Fruit fly (Drosophila melanogaster) whole organism, prepupa: ENCODE measurements around the gene Gmd.

Source experiments
- Blimp-1 ChIP-seq: fragments of 200-800 bp; sonication (Bioruptor generic); optimal IDR thresholded peaks from 3 replicates; lab custom pipeline; 2017; ENCODE audit warnings: missing biosample characterization, missing genetic modification characterization, mild to moderate bottlenecking, moderate library complexity, missing genetic modification reagents
- CG10631 ChIP-seq: fragments of 200-800 bp; sonication (Bioruptor generic); optimal IDR thresholded peaks from 2 replicates; lab custom pipeline; 2016; ENCODE audit warnings: missing biosample characterization, missing genetic modification characterization
- CG10669 ChIP-seq: fragments of 200-800 bp; sonication (Bioruptor generic); optimal IDR thresholded peaks from 3 replicates; lab custom pipeline; 2018; ENCODE audit warnings: missing biosample characterization, mild to moderate bottlenecking, missing genetic modification characterization, moderate library complexity
- CG11294 ChIP-seq: fragments of 200-800 bp; sonication (Bioruptor generic); IDR thresholded peaks from 2 replicates; pipeline ENCODE4 v1.3.6; 2022; ENCODE audit warnings: missing biosample characterization, missing genetic modification characterization
- CG11902 ChIP-seq: fragments of 200-800 bp; sonication (Bioruptor generic); optimal IDR thresholded peaks from 3 replicates; lab custom pipeline; 2016; ENCODE audit warnings: missing biosample characterization, missing genetic modification characterization
- CG15336 ChIP-seq: fragments of 200-800 bp; sonication (Bioruptor generic); IDR thresholded peaks from 2 replicates; pipeline ENCODE4 v1.3.6; 2022; ENCODE audit warnings: missing biosample characterization, missing genetic modification characterization
- CG16779 ChIP-seq: fragments of 200-800 bp; sonication (Bioruptor generic); optimal IDR thresholded peaks from 3 replicates; lab custom pipeline; 2017; ENCODE audit warnings: missing biosample characterization, mild to moderate bottlenecking, missing genetic modification characterization
- CG3032 ChIP-seq: fragments of 200-800 bp; optimal IDR thresholded peaks from 2 replicates; lab custom pipeline; 2019; ENCODE audit warnings: missing biosample characterization, mild to moderate bottlenecking, missing genetic modification characterization, moderate library complexity
- CG32006 ChIP-seq: fragments of 200-800 bp; sonication (Bioruptor generic); optimal IDR thresholded peaks from 3 replicates; lab custom pipeline; 2017; ENCODE audit warnings: missing biosample characterization, mild to moderate bottlenecking, missing genetic modification characterization
- CG34406 ChIP-seq: fragments of 200-800 bp; sonication (Bioruptor generic); optimal IDR thresholded peaks from 3 replicates; lab custom pipeline; 2016; ENCODE audit warnings: missing biosample characterization, missing genetic modification characterization
- CG3919 ChIP-seq: fragments of 200-800 bp; sonication (Bioruptor generic); optimal IDR thresholded peaks from 3 replicates; lab custom pipeline; 2016; ENCODE audit warnings: missing biosample characterization, missing genetic modification characterization
- CG6163 ChIP-seq: fragments of 200-800 bp; sonication (Bioruptor generic); IDR thresholded peaks from 3 replicates; pipeline ENCODE4 v1.3.6; 2022; ENCODE audit warnings: missing biosample characterization, missing genetic modification characterization
- CG6792 ChIP-seq: fragments of 200-800 bp; sonication (Bioruptor generic); optimal IDR thresholded peaks from 3 replicates; lab custom pipeline; 2016; ENCODE audit warnings: missing biosample characterization, missing genetic modification characterization
- CG6808 ChIP-seq: fragments of 200-800 bp; sonication (Bioruptor generic); optimal IDR thresholded peaks from 3 replicates; lab custom pipeline; 2017; ENCODE audit warnings: missing biosample characterization, missing genetic modification characterization, mild to moderate bottlenecking, moderate library complexity, missing genetic modification reagents
- CG6854 ChIP-seq: fragments of 200-800 bp; sonication (Bioruptor generic); optimal IDR thresholded peaks from 2 replicates; lab custom pipeline; 2017; ENCODE audit warnings: missing biosample characterization, mild to moderate bottlenecking, missing genetic modification characterization
- CG7368 ChIP-seq: fragments of 200-800 bp; sonication (Bioruptor generic); optimal IDR thresholded peaks from 3 replicates; lab custom pipeline; 2016; ENCODE audit warnings: missing biosample characterization, missing genetic modification characterization
- CG8119 ChIP-seq: fragments of 200-800 bp; sonication (Bioruptor generic); IDR thresholded peaks from 3 replicates; pipeline ENCODE4 v1.3.6; 2022; ENCODE audit warnings: missing biosample characterization, missing genetic modification characterization
- CG8632 ChIP-seq: fragments of 200-800 bp; sonication (Bioruptor generic); optimal IDR thresholded peaks from 3 replicates; lab custom pipeline; 2016; ENCODE audit warnings: missing biosample characterization, missing genetic modification characterization
- CG9139 ChIP-seq: fragments of 200-800 bp; sonication (Bioruptor generic); optimal IDR thresholded peaks from 3 replicates; lab custom pipeline; 2017; ENCODE audit warnings: missing biosample characterization, mild to moderate bottlenecking, missing genetic modification characterization
- Eip78C ChIP-seq: fragments of 200-800 bp; sonication (Bioruptor generic); peaks from one replicate; lab custom pipeline; 2016; ENCODE audit warnings: missing biosample characterization, missing genetic modification characterization
- Eip93F ChIP-seq: fragments of 200-800 bp; sonication (Bioruptor generic); optimal IDR thresholded peaks from 2 replicates; lab custom pipeline; 2016; ENCODE audit warnings: missing biosample characterization, mild to moderate bottlenecking, missing genetic modification characterization
- Ets21C ChIP-seq: fragments of 200-800 bp; sonication (Bioruptor generic); optimal IDR thresholded peaks from 3 replicates; lab custom pipeline; 2016; ENCODE audit warnings: missing biosample characterization, missing genetic modification characterization
- Gug ChIP-seq: fragments of 200-800 bp; sonication (Bioruptor generic); IDR thresholded peaks from 2 replicates; pipeline ENCODE4 v1.3.6; 2022; ENCODE audit warnings: missing biosample characterization, missing genetic modification characterization
- Hr38 ChIP-seq: sonication (Bioruptor generic); optimal IDR thresholded peaks from 2 replicates; lab custom pipeline; 2016; ENCODE audit warnings: missing biosample characterization, missing genetic modification characterization
- Hr39 ChIP-seq: fragments of 200-800 bp; sonication (Bioruptor generic); optimal IDR thresholded peaks from 2 replicates; lab custom pipeline; 2016; ENCODE audit warnings: missing biosample characterization, missing genetic modification characterization
- Hr4 ChIP-seq: fragments of 200-800 bp; sonication (Bioruptor generic); optimal IDR thresholded peaks from 3 replicates; lab custom pipeline; 2016; ENCODE audit warnings: missing biosample characterization, missing genetic modification characterization
- Lpt ChIP-seq: fragments of 200-800 bp; sonication (Bioruptor generic); optimal IDR thresholded peaks from 3 replicates; lab custom pipeline; 2016; ENCODE audit warnings: missing biosample characterization, missing genetic modification characterization
- OdsH ChIP-seq: fragments of 200-800 bp; sonication (Bioruptor generic); optimal IDR thresholded peaks from 3 replicates; lab custom pipeline; 2016; ENCODE audit warnings: missing biosample characterization, missing genetic modification characterization
- Sox102F ChIP-seq: fragments of 200-800 bp; sonication (Bioruptor generic); optimal IDR thresholded peaks from 2 replicates; lab custom pipeline; 2016; ENCODE audit warnings: missing biosample characterization, mild to moderate bottlenecking, missing genetic modification characterization
- Sox14 ChIP-seq: fragments of 200-800 bp; sonication (Bioruptor generic); optimal IDR thresholded peaks from 3 replicates; lab custom pipeline; 2016; ENCODE audit warnings: missing biosample characterization, missing genetic modification characterization
- acj6 ChIP-seq: fragments of 200-800 bp; sonication (Bioruptor generic); optimal IDR thresholded peaks from 3 replicates; lab custom pipeline; 2016; ENCODE audit warnings: missing biosample characterization, missing genetic modification characterization
- cyc ChIP-seq: fragments of 200-800 bp; sonication (Bioruptor generic); optimal IDR thresholded peaks from 3 replicates; lab custom pipeline; 2016; ENCODE audit warnings: missing biosample characterization, missing genetic modification characterization
- dac ChIP-seq: fragments of 200-800 bp; sonication (Bioruptor generic); optimal IDR thresholded peaks from 2 replicates; lab custom pipeline; 2017; ENCODE audit warnings: missing biosample characterization, mild to moderate bottlenecking, missing genetic modification characterization
- dsx ChIP-seq: fragments of 200-800 bp; optimal IDR thresholded peaks from 3 replicates; lab custom pipeline; 2019; ENCODE audit warnings: missing biosample characterization, mild to moderate bottlenecking, missing genetic modification characterization, moderate library complexity; ENCODE audit not compliant: poor library complexity, severe bottlenecking
- eg ChIP-seq: fragments of 200-800 bp; sonication (Bioruptor generic); IDR thresholded peaks from 3 replicates; pipeline ENCODE4 v1.3.6; 2022; ENCODE audit warnings: missing biosample characterization, missing genetic modification characterization
- esn ChIP-seq: fragments of 200-800 bp; sonication (Bioruptor generic); optimal IDR thresholded peaks from 2 replicates; lab custom pipeline; 2016; ENCODE audit warnings: missing biosample characterization, mild to moderate bottlenecking, missing genetic modification characterization, moderate library complexity
- fkh ChIP-seq: fragments of 200-800 bp; sonication (Bioruptor generic); optimal IDR thresholded peaks from 3 replicates; lab custom pipeline; 2017; ENCODE audit warnings: missing biosample characterization, mild to moderate bottlenecking, missing genetic modification characterization, moderate library complexity
- lz ChIP-seq: fragments of 200-800 bp; sonication (Bioruptor generic); optimal IDR thresholded peaks from 3 replicates; lab custom pipeline; 2016; ENCODE audit warnings: missing biosample characterization, missing genetic modification characterization
- net ChIP-seq: fragments of 200-800 bp; sonication (Bioruptor generic); optimal IDR thresholded peaks from 3 replicates; lab custom pipeline; 2016; ENCODE audit warnings: missing biosample characterization, missing genetic modification characterization
- pdm3 ChIP-seq: fragments of 200-800 bp; sonication (Bioruptor generic); optimal IDR thresholded peaks from 3 replicates; lab custom pipeline; 2016; ENCODE audit warnings: missing biosample characterization, missing genetic modification characterization
- salr ChIP-seq, 2 experiments: fragments of 200-800 bp; sonication (Bioruptor generic); optimal IDR thresholded peaks; 3 replicates each; lab custom pipeline; 2016 to 2018; ENCODE audit warnings: missing biosample characterization in 2 of 2, missing genetic modification characterization in 2 of 2, mild to moderate bottlenecking in 1 of 2
- spab ChIP-seq: fragments of 200-800 bp; sonication (Bioruptor generic); optimal IDR thresholded peaks from 2 replicates; lab custom pipeline; 2017; ENCODE audit warnings: missing biosample characterization, mild to moderate bottlenecking, missing genetic modification characterization, missing genetic modification reagents
- ss ChIP-seq, 2 experiments: fragments of 200-800 bp; sonication (Bioruptor generic); optimal IDR thresholded peaks; 2 replicates in 1 of 2; 3 replicates in 1 of 2; lab custom pipeline; 2017 to 2018; ENCODE audit warnings: mild to moderate bottlenecking in 2 of 2, missing biosample characterization in 2 of 2, missing genetic modification characterization in 2 of 2, moderate library complexity in 1 of 2
- svp ChIP-seq: fragments of 200-800 bp; sonication (Bioruptor generic); peaks from one replicate; lab custom pipeline; 2016; ENCODE audit warnings: missing biosample characterization, missing genetic modification characterization
- vri ChIP-seq: fragments of 200-800 bp; sonication (Bioruptor generic); optimal IDR thresholded peaks from 3 replicates; lab custom pipeline; 2016; ENCODE audit warnings: missing biosample characterization, mild to moderate bottlenecking, missing genetic modification characterization

Gene Gmd

DNA sequence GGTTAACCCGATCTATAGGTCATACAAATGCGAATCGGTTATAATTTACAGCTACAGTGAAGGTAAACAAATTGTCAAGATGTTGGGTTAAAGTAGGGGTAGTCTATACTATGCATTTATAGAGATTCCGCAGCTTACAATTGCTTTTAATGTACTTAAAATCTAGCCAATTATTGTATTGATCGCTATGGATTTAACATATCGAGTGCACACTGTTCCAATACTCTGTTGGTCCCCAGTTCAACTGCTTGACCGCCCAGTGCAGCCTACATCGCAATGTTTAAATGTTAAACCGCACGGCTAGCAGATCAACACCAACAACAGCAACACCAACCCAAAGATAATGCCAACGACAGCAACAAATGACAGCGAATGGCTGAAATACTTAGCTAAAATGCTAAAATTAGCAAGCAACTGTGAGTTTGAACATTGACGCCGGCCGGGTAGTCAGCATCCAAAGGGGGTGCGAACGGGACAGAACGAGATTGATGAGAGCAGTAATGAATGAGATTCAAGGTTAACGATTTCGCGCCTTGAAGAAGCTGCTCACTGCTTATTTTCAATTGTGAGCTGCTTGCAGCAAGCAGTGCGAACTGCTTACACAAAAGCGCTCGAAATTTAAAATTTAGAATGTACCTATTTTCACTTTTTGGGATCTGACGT lies 24.2 kb upstream of the Gmd start:
- TF ChIP-seq CG15336 (GFP tag; lab: Robert Waterston, UW), result peak; percentile 7; the same call in 1 of the 2 replicates
- TF ChIP-seq esn (GFP tag; lab: Kevin White, UChicago), result no peak
- TF ChIP-seq CG6854 (GFP tag; lab: Kevin White, UChicago), result no peak
- peak; percentile 9 for TF ChIP-seq OdsH (GFP tag; lab: Kevin White, UChicago)
- TF ChIP-seq eg (GFP tag; lab: Robert Waterston, UW), result peak; percentile 73
- peak; percentile 62 for TF ChIP-seq CG11294 (GFP tag; lab: Robert Waterston, UW)
- peak; percentile 57 for TF ChIP-seq dsx (GFP tag; lab: Kevin White, UChicago)
- no peak for TF ChIP-seq CG9139 (GFP tag; lab: Kevin White, UChicago)
- TF ChIP-seq salr (GFP tag; optimal IDR thresholded peaks at IDR 0.05; lab: Kevin White, UChicago), result peak in 1 of 2 experiments; percentile 23
- TF ChIP-seq Hr4 (GFP tag; lab: Kevin White, UChicago), result peak; percentile 2
- TF ChIP-seq Eip78C (GFP tag; lab: Kevin White, UChicago), result no peak
- TF ChIP-seq Gug (GFP tag; lab: Robert Waterston, UW), result peak; percentile 49; the same call in 1 of the 2 replicates
- peak; percentile 2 for TF ChIP-seq svp
- no peak for TF ChIP-seq CG8632 (GFP tag; lab: Kevin White, UChicago)
- peak; percentile 65 for TF ChIP-seq CG6163 (GFP tag; lab: Robert Waterston, UW)
- no peak for TF ChIP-seq CG32006

DNA sequence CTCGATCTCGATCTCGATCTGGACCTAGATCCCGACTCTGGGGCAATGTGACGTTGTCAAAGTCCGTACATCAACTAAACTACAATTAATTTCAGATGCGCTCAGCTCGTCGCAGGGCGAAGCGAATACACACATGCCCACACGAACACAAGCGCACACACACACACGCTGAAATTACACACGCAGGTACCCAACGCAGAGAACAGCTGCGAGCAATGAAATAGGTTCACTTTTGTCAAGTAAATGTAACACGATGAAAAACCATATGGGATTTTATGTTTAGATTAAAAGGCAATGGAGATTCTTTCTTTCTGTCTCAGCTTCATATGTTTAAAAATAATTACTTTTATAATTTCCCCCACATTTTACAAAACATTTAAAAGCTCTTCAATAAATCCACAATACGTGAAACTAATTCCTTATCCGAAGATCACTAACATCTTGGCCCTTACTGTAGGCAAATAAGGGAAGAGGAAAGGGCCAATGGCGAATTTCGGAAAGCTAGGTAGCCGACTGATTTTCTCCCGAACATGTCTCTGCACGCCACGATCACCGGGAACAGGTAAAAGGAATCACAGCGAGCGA lies 23.6 kb upstream of the Gmd start:
- TF ChIP-seq esn (GFP tag; lab: Kevin White, UChicago) (peak; percentile 94), cyc (GFP tag; lab: Kevin White, UChicago) (peak; percentile 75), CG9139 (GFP tag; lab: Kevin White, UChicago) (peak; percentile 77), Hr38 (GFP tag; lab: Kevin White, UChicago) (no peak), Sox14 (GFP tag; lab: Kevin White, UChicago) (peak; percentile 85), CG32006 (peak; percentile 70), CG7368 (GFP tag; lab: Kevin White, UChicago) (peak; percentile 73), dsx (GFP tag; lab: Kevin White, UChicago) (peak; percentile 83), CG6808 (peak; percentile 91), CG3032 (peak; percentile 88), net (GFP tag; lab: Kevin White, UChicago) (peak; percentile 74), Sox102F (GFP tag; lab: Kevin White, UChicago) (peak; percentile 86), CG6854 (GFP tag; lab: Kevin White, UChicago) (peak; percentile 79), Eip93F (GFP tag; lab: Kevin White, UChicago) (peak; percentile 63), Ets21C (peak; percentile 80), lz (GFP tag; lab: Kevin White, UChicago) (peak; percentile 92), eg (GFP tag; lab: Robert Waterston, UW) (peak; percentile 69), Lpt (GFP tag; lab: Kevin White, UChicago) (peak; percentile 46), fkh (GFP tag; lab: Kevin White, UChicago) (peak; percentile 69), vri (peak; percentile 88), CG10631 (GFP tag; lab: Kevin White, UChicago) (peak; percentile 78), Blimp-1 (GFP tag; lab: Kevin White, UChicago) (peak; percentile 57), svp (peak; percentile 92), CG3919 (GFP tag; lab: Kevin White, UChicago) (peak; percentile 84), Hr39 (GFP tag; lab: Kevin White, UChicago) (peak; percentile 79), CG6792 (GFP tag; lab: Kevin White, UChicago) (peak; percentile 87), CG11294 (GFP tag; lab: Robert Waterston, UW) (peak; percentile 64), Gug (GFP tag; lab: Robert Waterston, UW) (peak; percentile 75), CG11902 (peak; percentile 67), salr (GFP tag; optimal IDR thresholded peaks at IDR 0.05; lab: Kevin White, UChicago) (peak; percentile 70 to 82), CG16779 (tag; lab: Kevin White, UChicago) (peak; percentile 67), spab (GFP tag; lab: Kevin White, UChicago) (peak; percentile 84), CG8632 (GFP tag; lab: Kevin White, UChicago) (peak; percentile 79), acj6 (peak; percentile 84), CG34406 (GFP tag; lab: Kevin White, UChicago) (peak; percentile 80), CG8119 (peak; percentile 82), OdsH (GFP tag; lab: Kevin White, UChicago) (peak; percentile 81), dac (peak; percentile 2), pdm3 (peak; percentile 88), CG10669 (GFP tag; lab: Kevin White, UChicago) (peak; percentile 83), ss (GFP tag; optimal IDR thresholded peaks at IDR 0.05; lab: Kevin White, UChicago) (peak; percentile 89 to 95)
